Worm (Caenorhabditis elegans) whole organism, midembryonic: ENCODE results near the gene Y73B6BL.289.
"Not testable (repeated sequence)": the region's sequence is repeated elsewhere in the genome, so short reads cannot be mapped to it uniquely, and the experiment has no call there.

Experiments
- T22C8.4 ChIP-seq: fragments of 200-800 bp; sonication (Bioruptor generic); IDR thresholded peaks from 2 replicates; pipeline ENCODE4 v1.3.6; 2022; ENCODE audit warnings: missing genetic modification characterization, missing compliant biosample characterization
- cog-1 ChIP-seq: sonication (generic microtip); optimal IDR thresholded peaks from 2 replicates; lab custom pipeline; 2016; ENCODE audit warnings: missing genetic modification characterization, missing compliant biosample characterization
- flt-1 ChIP-seq: fragments of 200-800 bp; sonication (Bioruptor generic); IDR thresholded peaks from 2 replicates; pipeline ENCODE4 v1.3.6; 2022; ENCODE audit warnings: missing genetic modification characterization, missing compliant biosample characterization
- klf-2 ChIP-seq: fragments of 200-800 bp; sonication (Bioruptor generic); conservative IDR thresholded peaks from 2 replicates; pipeline ENCODE4 v1.3.6; 2022; ENCODE audit warnings: missing genetic modification reagents, missing genetic modification characterization, missing compliant biosample characterization
- med-1 ChIP-seq: sonication (generic microtip); optimal IDR thresholded peaks from 2 replicates; lab custom pipeline; 2017; ENCODE audit warnings: missing genetic modification characterization, mild to moderate bottlenecking, missing compliant biosample characterization, antibody characterized with exemption, missing genetic modification reagents; ENCODE audit not compliant: insufficient read depth
- ref-1 ChIP-seq: fragments of 200-800 bp; sonication (Bioruptor generic); conservative IDR thresholded peaks from 2 replicates; pipeline ENCODE4 v1.3.6; 2022; ENCODE audit warnings: missing genetic modification reagents, missing genetic modification characterization, missing compliant biosample characterization
- tab-1 ChIP-seq: fragments of 200-800 bp; sonication (Bioruptor generic); IDR thresholded peaks from 2 replicates; pipeline ENCODE4 v1.3.6; 2022; ENCODE audit warnings: missing genetic modification characterization, missing compliant biosample characterization
- ztf-23 ChIP-seq: fragments of 200-800 bp; sonication (Bioruptor generic); IDR thresholded peaks from 2 replicates; pipeline ENCODE4 v1.3.6; 2022; ENCODE audit warnings: missing genetic modification reagents, missing genetic modification characterization, missing compliant biosample characterization
- ztf-29 ChIP-seq: fragments of 200-800 bp; sonication (Bioruptor generic); IDR thresholded peaks from 2 replicates; pipeline ENCODE4 v1.3.6; 2022; ENCODE audit warnings: missing genetic modification reagents, missing genetic modification characterization, missing compliant biosample characterization

Y73B6BL.289 gene

ce11 chrIV:6347213-6347612 lies at the start of gene Y73B6BL.289:
Gene Y73B6BL.289 (plus strand): TSS chrIV:6347513.
- not testable (repeated sequence) for TF ChIP-seq ref-1 (GFP tag; lab: Robert Waterston, UW); med-1 (GFP tag; lab: Kevin White, UChicago); klf-2 (GFP tag; lab: Robert Waterston, UW)

ce11 chrIV:6298253-6298652 lies 49.1 kb upstream of the Y73B6BL.289 start, which contains the start of gene srv-27:
Gene srv-27 (minus strand): TSS chrIV:6298353.
- TF ChIP-seq ztf-23 (no peak), cog-1 (tag; lab: Kevin White, UChicago) (no peak), tab-1 (GFP tag; lab: Robert Waterston, UW) (no peak), med-1 (GFP tag; lab: Kevin White, UChicago) (no peak), ref-1 (GFP tag; lab: Robert Waterston, UW) (no peak), flt-1 (GFP tag; lab: Robert Waterston, UW) (no peak), T22C8.4 (GFP tag; lab: Robert Waterston, UW) (no peak), klf-2 (GFP tag; lab: Robert Waterston, UW) (no peak), ztf-29 (GFP tag; lab: Robert Waterston, UW) (no peak)

ce11 chrIV:6299523-6299922 lies 47.8 kb upstream of the Y73B6BL.289 start:
- TF ChIP-seq tab-1 (GFP tag; lab: Robert Waterston, UW): no peak
- TF ChIP-seq klf-2 (GFP tag; lab: Robert Waterston, UW): no peak
- TF ChIP-seq flt-1 (GFP tag; lab: Robert Waterston, UW): no peak
- no peak for TF ChIP-seq cog-1 (tag; lab: Kevin White, UChicago)
- TF ChIP-seq med-1 (GFP tag; lab: Kevin White, UChicago): no peak
- no peak for TF ChIP-seq ztf-29 (GFP tag; lab: Robert Waterston, UW)
- TF ChIP-seq T22C8.4 (GFP tag; lab: Robert Waterston, UW): no peak
- TF ChIP-seq ref-1 (GFP tag; lab: Robert Waterston, UW): no peak
- no peak for TF ChIP-seq ztf-23

- TF ChIP-seq tab-1 (GFP tag; lab: Robert Waterston, UW) (no peak), klf-2 (GFP tag; lab: Robert Waterston, UW) (no peak), ztf-29 (GFP tag; lab: Robert Waterston, UW) (no peak), T22C8.4 (GFP tag; lab: Robert Waterston, UW) (no peak), ztf-23 (no peak), flt-1 (GFP tag; lab: Robert Waterston, UW) (no peak), med-1 (GFP tag; lab: Kevin White, UChicago) (no peak), cog-1 (tag; lab: Kevin White, UChicago) (no peak)
Observed at ce11 chrIV:6301764-6302163, 45.5 kb upstream of the Y73B6BL.289 start, which contains the start of gene srv-26. Gene srv-26 (minus strand): TSS chrIV:6301864.

ce11 chrIV:6303642-6304041 lies 43.7 kb upstream of the Y73B6BL.289 start, which contains the start of gene srv-25:
Gene srv-25 (minus strand): TSS chrIV:6303742.
- TF ChIP-seq med-1 (GFP tag; lab: Kevin White, UChicago): no peak
- TF ChIP-seq ztf-23: no peak
- TF ChIP-seq klf-2 (GFP tag; lab: Robert Waterston, UW): no peak
- TF ChIP-seq flt-1 (GFP tag; lab: Robert Waterston, UW): no peak
- no peak for TF ChIP-seq ref-1 (GFP tag; lab: Robert Waterston, UW)
- no peak for TF ChIP-seq cog-1 (tag; lab: Kevin White, UChicago)
- no peak for TF ChIP-seq tab-1 (GFP tag; lab: Robert Waterston, UW)
- TF ChIP-seq ztf-29 (GFP tag; lab: Robert Waterston, UW): no peak
- no peak for TF ChIP-seq T22C8.4 (GFP tag; lab: Robert Waterston, UW)

ce11 chrIV:6307439-6307838 lies 39.9 kb upstream of the Y73B6BL.289 start, which contains the start of gene csp-2:
Gene csp-2 (plus strand): TSS chrIV:6307739.
- TF ChIP-seq ref-1 (GFP tag; lab: Robert Waterston, UW): no peak
- no peak for TF ChIP-seq cog-1 (tag; lab: Kevin White, UChicago)
- no peak for TF ChIP-seq tab-1 (GFP tag; lab: Robert Waterston, UW)
- TF ChIP-seq ztf-23: no peak
- no peak for TF ChIP-seq flt-1 (GFP tag; lab: Robert Waterston, UW)
- TF ChIP-seq T22C8.4 (GFP tag; lab: Robert Waterston, UW): no peak
- TF ChIP-seq ztf-29 (GFP tag; lab: Robert Waterston, UW): no peak
- TF ChIP-seq med-1 (GFP tag; lab: Kevin White, UChicago): no peak
- no peak for TF ChIP-seq klf-2 (GFP tag; lab: Robert Waterston, UW)

- not testable (repeated sequence) for TF ChIP-seq flt-1 (GFP tag; lab: Robert Waterston, UW); cog-1 (tag; lab: Kevin White, UChicago); ztf-23
Observed at ce11 chrIV:6317357-6317756, 30.0 kb upstream of the Y73B6BL.289 start, which contains the start of gene Y73B6BL.12. Gene Y73B6BL.12 (minus strand): TSS chrIV:6317457.

- TF ChIP-seq ztf-29 (GFP tag; lab: Robert Waterston, UW) (no peak), T22C8.4 (GFP tag; lab: Robert Waterston, UW) (peak; percentile 38; the same call in 1 of the 2 replicates), tab-1 (GFP tag; lab: Robert Waterston, UW) (no peak), ztf-23 (peak; percentile 67; the same call in 1 of the 2 replicates), klf-2 (GFP tag; lab: Robert Waterston, UW) (0 out of 2 replicates have a peak, but pooled peaks have one; percentile 60), flt-1 (GFP tag; lab: Robert Waterston, UW) (peak; percentile 62; the same call in 1 of the 2 replicates), ref-1 (GFP tag; lab: Robert Waterston, UW) (no peak), med-1 (GFP tag; lab: Kevin White, UChicago) (no peak), cog-1 (tag; lab: Kevin White, UChicago) (peak; percentile 76)
Observed at ce11 chrIV:6321667-6322066, 25.6 kb upstream of the Y73B6BL.289 start, which contains the start of gene Y73B6BL.29. Gene Y73B6BL.29 (plus strand): TSS chrIV:6321929.

ce11 chrIV:6323654-6324224 lies 23.6 kb upstream of the Y73B6BL.289 start, which contains the start of gene sqd-1:
Gene sqd-1 (plus strand): TSS chrIV:6324174.
- no peak for TF ChIP-seq tab-1 (GFP tag; lab: Robert Waterston, UW)
- peak; percentile 85 for TF ChIP-seq ztf-23
- TF ChIP-seq T22C8.4 (GFP tag; lab: Robert Waterston, UW): no peak
- no peak for TF ChIP-seq med-1 (GFP tag; lab: Kevin White, UChicago)
- TF ChIP-seq ref-1 (GFP tag; lab: Robert Waterston, UW): no peak
- peak; percentile 60 for TF ChIP-seq cog-1 (tag; lab: Kevin White, UChicago)
- peak; percentile 78 for TF ChIP-seq flt-1 (GFP tag; lab: Robert Waterston, UW)
- TF ChIP-seq ztf-29 (GFP tag; lab: Robert Waterston, UW): no peak
- TF ChIP-seq klf-2 (GFP tag; lab: Robert Waterston, UW): no peak
